Worm (Caenorhabditis elegans) whole organism, young adult: Measurements from ENCODE around the gene D1025.1.

ENCODE experiments used
- ama-1 ChIP-seq, 3 experiments: fragments of 150-350 bp in 1 of 3; sonication (generic microtip) in 2 of 3; optimal IDR thresholded peaks; 2 replicates each; lab custom pipeline; 2014 to 2018; ENCODE audit warnings: missing biosample characterization in 2 of 3, missing genetic modification characterization in 2 of 3, missing genetic modification reagents in 2 of 3
- ccch-3 ChIP-seq: fragments of 200-800 bp; sonication (Bioruptor generic); optimal IDR thresholded peaks from 2 replicates; lab custom pipeline; 2018; ENCODE audit warnings: mild to moderate bottlenecking, missing genetic modification characterization, missing compliant biosample characterization
- dox-1 ChIP-seq: fragments of 200-800 bp; sonication (Bioruptor generic); IDR thresholded peaks from 2 replicates; pipeline ENCODE4 v1.3.6; 2022; ENCODE audit warnings: missing genetic modification reagents, missing genetic modification characterization, missing compliant biosample characterization
- dpl-1 ChIP-seq: fragments of 150-350 bp; optimal IDR thresholded peaks from 2 replicates; lab custom pipeline; 2014; ENCODE audit warnings: missing biosample characterization, missing genetic modification reagents, missing genetic modification characterization
- gei-17 ChIP-seq: fragments of 200-800 bp; sonication (Bioruptor generic); optimal IDR thresholded peaks from 2 replicates; lab custom pipeline; 2018; ENCODE audit warnings: mild to moderate bottlenecking, missing genetic modification characterization, missing compliant biosample characterization
- nfya-1 ChIP-seq: sonication (generic microtip); optimal IDR thresholded peaks from 2 replicates; lab custom pipeline; 2017; ENCODE audit warnings: antibody characterized with exemption, missing compliant biosample characterization, missing genetic modification characterization, borderline replicate concordance; ENCODE audit not compliant: insufficient read depth

- TF ChIP-seq gei-17 (GFP tag; lab: Kevin White, UChicago) (no peak), dox-1 (GFP tag; lab: Robert Waterston, UW) (no peak), ccch-3 (GFP tag; lab: Kevin White, UChicago) (no peak), nfya-1 (tag; lab: Kevin White, UChicago) (no peak), dpl-1 (GFP tag; lab: Kevin White, UChicago) (no peak), ama-1 (optimal IDR thresholded peaks at IDR 0.05; lab: Kevin White, UChicago) (no peak), ama-1 (GFP tag; optimal IDR thresholded peaks at IDR 0.05; lab: Kevin White, UChicago) (no peak)
These were observed 12.6 kb upstream of the D1025.1 start for ce11 chrX:14507992-14508391.
